Worm (Caenorhabditis elegans): ENCODE results near the gene scav-3.

scav-3 gene

ce11 chrIII:12445991-12446502 lies 10.6 kb downstream of the scav-3 start, which contains the start of gene Y49E10.18 (continued):
- TF ChIP-seq saeg-2 (GFP tag; IDR thresholded peaks at IDR 0.05): no peak
- no peak for TF ChIP-seq R02D3.7 (tag; optimal IDR thresholded peaks at IDR 0.05)
- no peak for TF ChIP-seq gei-8 (GFP tag; optimal IDR thresholded peaks at IDR 0.05)
- no peak for TF ChIP-seq ceh-28 (tag; optimal IDR thresholded peaks at IDR 0.05)
- TF ChIP-seq nhr-25 (tag; optimal IDR thresholded peaks at IDR 0.05; ENCODE audit: borderline replicate concordance, insufficient read depth): no peak
- no peak for TF ChIP-seq hlh-30 (tag; optimal IDR thresholded peaks at IDR 0.05; ENCODE audit: insufficient read depth)
- TF ChIP-seq lin-15B (tag; optimal IDR thresholded peaks at IDR 0.05): no peak
- no peak for TF ChIP-seq T26A8.4 (GFP tag; IDR thresholded peaks at IDR 0.05)
- no peak for TF ChIP-seq rbr-2 (tag; optimal IDR thresholded peaks at IDR 0.05)
- TF ChIP-seq hmg-1.1 (GFP tag; IDR thresholded peaks at IDR 0.05): no peak
- TF ChIP-seq ctbp-1 (GFP tag; IDR thresholded peaks at IDR 0.05): no peak
- TF ChIP-seq attf-4 (tag; optimal IDR thresholded peaks at IDR 0.05): no peak
- peak; percentile 82 for TF ChIP-seq pqm-1 (tag; optimal IDR thresholded peaks at IDR 0.05)
- TF ChIP-seq hif-1 (tag; optimal IDR thresholded peaks at IDR 0.05): no peak
- no peak for TF ChIP-seq skn-1 (tag; optimal IDR thresholded peaks at IDR 0.05)
- TF ChIP-seq lin-38 (GFP tag; IDR thresholded peaks at IDR 0.05): peak; percentile 20; the same call in 1 of the 2 replicates
- no peak for TF ChIP-seq php-3 (GFP tag; IDR thresholded peaks at IDR 0.05)
- TF ChIP-seq lin-13 (GFP tag; optimal IDR thresholded peaks at IDR 0.05): no peak
- TF ChIP-seq zfp-3 (GFP tag; conservative IDR thresholded peaks at IDR 0.05): no peak
- peak in 1 of 2 experiments; percentile 49 for TF ChIP-seq mdl-1 (tag; optimal IDR thresholded peaks at IDR 0.05)
- peak; percentile 13 for TF ChIP-seq mep-1 (tag; optimal IDR thresholded peaks at IDR 0.05)
- no peak for TF ChIP-seq lin-1 (GFP tag; IDR thresholded peaks at IDR 0.05)
- TF ChIP-seq ceh-62 (tag; optimal IDR thresholded peaks at IDR 0.05): no peak
- TF ChIP-seq zag-1 (tag; optimal IDR thresholded peaks at IDR 0.05): no peak
- no peak for TF ChIP-seq sdz-12 (GFP tag; optimal IDR thresholded peaks at IDR 0.05)
- TF ChIP-seq nhr-11 (tag; optimal IDR thresholded peaks at IDR 0.05): no peak
- no peak for TF ChIP-seq ZK337.2 (GFP tag; IDR thresholded peaks at IDR 0.05)
- TF ChIP-seq nhr-77 (tag; optimal IDR thresholded peaks at IDR 0.05): no peak
- TF ChIP-seq mdt-29 (GFP tag; IDR thresholded peaks at IDR 0.05): no peak
- TF ChIP-seq cey-2 (tag; optimal IDR thresholded peaks at IDR 0.05; ENCODE audit: borderline replicate concordance, insufficient read depth): no peak
- no peak for TF ChIP-seq T20F7.1 (GFP tag; optimal IDR thresholded peaks at IDR 0.05)
- TF ChIP-seq dmd-6 (GFP tag; IDR thresholded peaks at IDR 0.05): peak; percentile 78
- TF ChIP-seq nhr-28 (tag; optimal IDR thresholded peaks at IDR 0.05): peak; percentile 53
- no peak for TF ChIP-seq unc-39 (tag; optimal IDR thresholded peaks at IDR 0.05)
- TF ChIP-seq F26F4.8 (GFP tag; conservative IDR thresholded peaks at IDR 0.05): no peak
- TF ChIP-seq ces-1 (GFP tag; optimal IDR thresholded peaks at IDR 0.05): no peak
- TF ChIP-seq aha-1 (tag): no peak

DNA sequence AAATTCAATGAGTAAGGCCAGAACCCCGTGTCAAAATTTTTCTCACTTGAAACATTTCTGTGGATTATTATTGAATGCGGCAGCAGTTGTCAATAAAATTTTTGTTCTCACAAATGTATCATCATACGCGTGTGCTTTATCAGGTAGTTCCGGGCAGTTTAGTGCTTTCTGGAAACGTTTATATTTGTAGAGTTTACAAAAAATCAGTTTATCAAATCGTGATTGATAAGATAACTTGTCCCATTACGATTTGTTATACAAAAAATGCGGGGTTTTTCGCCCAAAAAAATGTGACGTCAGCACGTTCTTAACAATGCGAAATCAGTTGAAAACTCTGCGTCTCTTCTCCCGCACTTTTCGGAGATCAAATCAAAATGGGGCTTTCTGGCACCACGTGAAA lies 11.4 kb downstream of the scav-3 start:
- TF ChIP-seq mxl-3 (GFP tag; optimal IDR thresholded peaks at IDR 0.05): peak; percentile 10
- TF ChIP-seq nhr-41 (GFP tag; IDR thresholded peaks at IDR 0.05): no peak
- TF ChIP-seq dmd-8 (GFP tag; IDR thresholded peaks at IDR 0.05): no peak
- peak; percentile 48 for TF ChIP-seq hlh-11 (tag; optimal IDR thresholded peaks at IDR 0.05)
- peak; percentile 73 for TF ChIP-seq dmd-6 (GFP tag; IDR thresholded peaks at IDR 0.05)
- peak; percentile 64 for TF ChIP-seq php-3 (GFP tag; IDR thresholded peaks at IDR 0.05)
- TF ChIP-seq dve-1 (tag; optimal IDR thresholded peaks at IDR 0.05; ENCODE audit: insufficient read depth): peak; percentile 27
- TF ChIP-seq unc-62 (GFP tag; optimal IDR thresholded peaks at IDR 0.05 in 1 of 2): peak in 1 of 2 experiments; percentile 32
- TF ChIP-seq unc-62 (tag; optimal IDR thresholded peaks at IDR 0.05): no peak
- TF ChIP-seq nhr-28 (tag; optimal IDR thresholded peaks at IDR 0.05): peak; percentile 28
- no peak for TF ChIP-seq daf-16 (GFP tag; optimal IDR thresholded peaks at IDR 0.05)
- peak; percentile 38 for TF ChIP-seq daf-16 (tag; optimal IDR thresholded peaks at IDR 0.05)

All from whole organism, L4 larva.